Worm (Caenorhabditis elegans): ENCODE results near the gene F09E5.7.
A peak's percentile ranks its signal among the peaks of the same experiment; 100 is the strongest.

F09E5.7 gene

DNA sequence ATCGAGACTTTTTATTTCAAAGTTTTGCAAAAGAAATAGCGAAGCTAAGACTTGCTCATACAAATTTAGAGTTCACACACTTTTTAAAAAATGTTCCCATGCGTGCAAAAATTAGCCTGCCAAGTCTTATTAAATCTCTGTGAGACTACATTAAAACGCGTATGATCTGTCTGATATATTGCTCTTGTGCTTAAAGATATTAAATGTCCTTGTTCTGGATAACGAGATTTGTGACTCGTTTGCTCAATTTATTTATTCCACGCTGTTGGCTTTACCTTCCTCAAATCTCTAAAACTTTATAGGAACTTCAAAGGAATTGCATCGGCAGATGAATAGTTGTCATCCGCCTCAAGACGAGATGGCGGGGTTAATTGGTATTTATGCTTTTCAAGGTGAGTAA lies 3.5 kb downstream of the F09E5.7 start, which contains the start of gene srg-69:
Gene srg-69 (plus strand): TSS at position 301 of the 400 bp plus-strand sequence.
- no peak for TF ChIP-seq snpc-4 (tag; optimal IDR thresholded peaks at IDR 0.05)
- no peak for TF ChIP-seq bed-3 (GFP tag; optimal IDR thresholded peaks at IDR 0.05)
- TF ChIP-seq ceh-83 (GFP tag; optimal IDR thresholded peaks at IDR 0.05): no peak
- TF ChIP-seq M03D4.4 (tag; optimal IDR thresholded peaks at IDR 0.05): no peak
- no peak for TF ChIP-seq mab-5 (tag; optimal IDR thresholded peaks at IDR 0.05)

DNA sequence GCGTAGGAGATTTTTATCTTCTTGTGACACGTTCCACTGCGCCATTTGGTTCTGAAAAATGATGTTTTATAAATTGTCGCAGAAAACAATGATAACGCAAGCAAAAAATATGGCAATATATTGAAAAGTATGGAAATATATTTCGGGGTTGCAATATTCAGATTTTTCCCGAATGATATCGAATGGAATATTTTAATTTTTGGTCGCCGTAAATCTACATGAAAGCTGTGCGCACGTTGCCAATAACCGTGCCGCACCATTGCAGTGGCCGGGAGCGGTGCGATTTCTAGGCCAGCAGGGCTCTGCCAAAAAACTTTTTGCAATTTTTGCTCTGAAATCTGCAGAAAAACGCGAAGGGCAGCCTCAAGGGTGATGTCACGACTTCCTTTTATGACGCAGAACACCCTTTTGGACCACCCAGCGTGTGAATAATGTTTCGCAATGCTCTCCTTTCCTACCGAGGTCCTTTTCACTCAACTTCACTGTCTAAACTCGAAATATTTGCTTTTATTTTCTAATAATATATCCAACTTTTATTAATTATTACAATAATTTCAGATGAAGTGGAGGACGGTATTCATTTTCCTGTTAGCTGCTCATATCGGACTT lies 6.3 kb downstream of the F09E5.7 start, which contains the start of the genes F09E5.11 and bmy-1:
Gene F09E5.11 (minus strand): TSS at position 51 of the 609 bp plus-strand sequence.
Gene bmy-1 (plus strand): TSS at position 559 of the 609 bp plus-strand sequence.
- peak; percentile 4 for TF ChIP-seq hlh-1 (tag; optimal IDR thresholded peaks at IDR 0.05)
- no peak for TF ChIP-seq bed-3 (GFP tag; optimal IDR thresholded peaks at IDR 0.05)
- peak; percentile 5 for TF ChIP-seq pha-4 (tag; optimal IDR thresholded peaks at IDR 0.05)
- peak; percentile 60 for TF ChIP-seq cnd-1 (tag; optimal IDR thresholded peaks at IDR 0.05)
- no peak for TF ChIP-seq unc-39 (tag; optimal IDR thresholded peaks at IDR 0.05)
- TF ChIP-seq M03D4.4 (tag; optimal IDR thresholded peaks at IDR 0.05): peak; percentile 3
- no peak for TF ChIP-seq nhr-12 (tag; optimal IDR thresholded peaks at IDR 0.05)
- TF ChIP-seq ceh-39 (tag; optimal IDR thresholded peaks at IDR 0.05): no peak
- TF ChIP-seq elt-3 (tag; optimal IDR thresholded peaks at IDR 0.05): no peak
- no peak for TF ChIP-seq sem-2 (GFP tag; optimal IDR thresholded peaks at IDR 0.05)
- no peak for TF ChIP-seq flh-1 (GFP tag; optimal IDR thresholded peaks at IDR 0.05)
- peak; percentile 1 for TF ChIP-seq ham-2 (GFP tag; optimal IDR thresholded peaks at IDR 0.05)
- peak; percentile 52 for TF ChIP-seq lsy-2 (tag; optimal IDR thresholded peaks at IDR 0.05)
- TF ChIP-seq ztf-11 (tag; optimal IDR thresholded peaks at IDR 0.05): peak; percentile 2
- TF ChIP-seq elt-1 (tag; optimal IDR thresholded peaks at IDR 0.05; ENCODE audit: borderline replicate concordance, insufficient read depth): no peak
- no peak for TF ChIP-seq lin-32 (GFP tag; optimal IDR thresholded peaks at IDR 0.05)
- TF ChIP-seq ceh-83 (GFP tag; optimal IDR thresholded peaks at IDR 0.05): peak; percentile 43
- TF ChIP-seq sptf-1 (tag; optimal IDR thresholded peaks at IDR 0.05): peak; percentile 79
- TF ChIP-seq nhr-28 (tag; optimal IDR thresholded peaks at IDR 0.05): no peak
- peak; percentile 31 for TF ChIP-seq nhr-237 (tag; optimal IDR thresholded peaks at IDR 0.05)
- no peak for TF ChIP-seq zip-8 (tag; optimal IDR thresholded peaks at IDR 0.05)
- peak; percentile 56 for TF ChIP-seq mls-2 (tag; optimal IDR thresholded peaks at IDR 0.05)
- TF ChIP-seq ceh-43 (GFP tag; optimal IDR thresholded peaks at IDR 0.05): peak; percentile 4
- TF ChIP-seq ces-1 (GFP tag; optimal IDR thresholded peaks at IDR 0.05): peak; percentile 48
- TF ChIP-seq nhr-2 (tag; optimal IDR thresholded peaks at IDR 0.05): no peak
- TF ChIP-seq unc-62 (GFP tag; optimal IDR thresholded peaks at IDR 0.05): no peak
- TF ChIP-seq drap-1 (GFP tag; optimal IDR thresholded peaks at IDR 0.05): peak; percentile 57
- no peak for TF ChIP-seq tbx-8 (GFP tag; optimal IDR thresholded peaks at IDR 0.05)
- TF ChIP-seq nhr-76 (tag; optimal IDR thresholded peaks at IDR 0.05): no peak
- peak; percentile 46 for TF ChIP-seq lin-13 (tag; optimal IDR thresholded peaks at IDR 0.05)
- TF ChIP-seq blmp-1 (tag; optimal IDR thresholded peaks at IDR 0.05): no peak
- no peak for TF ChIP-seq snpc-4 (tag; optimal IDR thresholded peaks at IDR 0.05)
- TF ChIP-seq unc-120 (tag; optimal IDR thresholded peaks at IDR 0.05; ENCODE audit: poor library complexity, severe bottlenecking): peak; percentile 2
- TF ChIP-seq mab-5 (tag; optimal IDR thresholded peaks at IDR 0.05): no peak
- peak; percentile 67 for TF ChIP-seq mep-1 (tag; optimal IDR thresholded peaks at IDR 0.05)

DNA sequence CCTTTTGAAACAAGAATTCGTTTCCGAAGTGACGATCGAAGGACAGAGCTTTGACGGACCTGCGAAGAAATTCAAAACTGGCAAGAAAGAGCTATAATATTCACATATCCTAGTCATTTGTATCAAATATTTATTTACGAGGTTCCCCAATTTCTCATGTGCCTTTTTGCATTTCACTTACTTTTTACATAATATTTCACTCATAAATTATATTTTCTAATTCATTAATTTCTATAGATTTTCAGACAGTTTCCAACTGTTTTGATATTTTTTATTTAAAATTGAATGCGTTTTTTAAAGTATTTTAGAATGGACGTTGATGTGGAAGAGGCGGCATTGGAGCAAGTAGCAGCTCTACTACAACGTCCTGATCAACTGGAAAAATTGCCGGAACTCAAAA lies 7.4 kb downstream of the F09E5.7 start, which contains the start of gene sec-6:
Gene sec-6 (plus strand): TSS at position 301 of the 400 bp plus-strand sequence.
- no peak for TF ChIP-seq M03D4.4 (tag; optimal IDR thresholded peaks at IDR 0.05)
- TF ChIP-seq hlh-1 (tag; optimal IDR thresholded peaks at IDR 0.05): no peak
- no peak for TF ChIP-seq lsy-2 (tag; optimal IDR thresholded peaks at IDR 0.05)
- no peak for TF ChIP-seq ham-2 (GFP tag; optimal IDR thresholded peaks at IDR 0.05)
- no peak for TF ChIP-seq nhr-76 (tag; optimal IDR thresholded peaks at IDR 0.05)
- TF ChIP-seq mep-1 (tag; optimal IDR thresholded peaks at IDR 0.05): no peak
- TF ChIP-seq mab-5 (tag; optimal IDR thresholded peaks at IDR 0.05): no peak
- no peak for TF ChIP-seq tbx-8 (GFP tag; optimal IDR thresholded peaks at IDR 0.05)

DNA sequence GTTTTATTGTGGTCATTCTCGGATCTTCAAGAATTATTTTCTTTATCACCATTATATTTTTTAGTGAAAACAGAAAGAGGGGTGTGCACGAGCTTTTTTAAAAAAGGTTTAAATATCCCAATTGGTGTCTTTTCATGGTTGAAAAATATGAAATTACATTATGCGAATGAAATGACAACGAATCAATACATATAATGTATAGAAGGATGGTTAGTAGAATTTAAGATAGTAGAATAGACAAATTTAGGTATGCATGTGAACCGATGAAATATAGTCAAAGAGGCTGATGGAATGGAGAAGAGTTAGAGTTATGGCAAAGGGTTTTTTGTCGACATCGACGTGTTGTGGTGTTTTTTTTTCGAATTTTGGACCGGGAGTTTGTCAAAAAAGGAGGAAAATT lies 12.6 kb downstream of the F09E5.7 start:
- TF ChIP-seq unc-120 (tag; optimal IDR thresholded peaks at IDR 0.05; ENCODE audit: poor library complexity, severe bottlenecking): no peak
